Worm (Caenorhabditis elegans): Measurements from ENCODE around the gene Y82E9BR.6.

Gene Y82E9BR.6

DNA sequence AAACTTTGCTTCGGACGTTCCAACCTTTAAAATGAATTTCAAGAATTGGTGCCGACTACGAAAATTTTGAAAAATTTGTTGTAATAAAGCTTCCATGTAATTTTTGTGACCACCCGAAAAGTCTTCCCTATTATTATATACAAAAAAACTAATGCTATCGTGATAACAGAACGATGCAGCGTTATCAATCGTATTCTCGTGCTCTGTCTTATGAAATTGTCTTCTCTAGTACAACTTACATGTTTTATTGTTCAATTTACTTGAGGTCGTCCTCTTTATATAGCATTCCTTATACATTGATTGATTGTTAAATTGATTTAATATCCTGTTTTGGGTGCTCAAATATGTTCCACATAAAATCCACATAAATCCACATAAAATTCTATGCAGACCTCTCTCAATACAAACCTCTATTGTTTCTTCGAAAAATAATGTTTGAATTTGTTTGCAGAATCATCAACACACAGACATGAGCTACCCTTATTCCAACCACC lies 20.5 kb downstream of the Y82E9BR.6 start, which contains the start of gene pals-19:
Gene pals-19, plus strand, starts transcription at position 444 of the 494 bp plus-strand sequence.
- TF ChIP-seq dao-5 (tag; optimal IDR thresholded peaks at IDR 0.05) (no peak), W03F9.2 (tag; optimal IDR thresholded peaks at IDR 0.05) (no peak), him-1 (tag; optimal IDR thresholded peaks at IDR 0.05) (no peak)

DNA sequence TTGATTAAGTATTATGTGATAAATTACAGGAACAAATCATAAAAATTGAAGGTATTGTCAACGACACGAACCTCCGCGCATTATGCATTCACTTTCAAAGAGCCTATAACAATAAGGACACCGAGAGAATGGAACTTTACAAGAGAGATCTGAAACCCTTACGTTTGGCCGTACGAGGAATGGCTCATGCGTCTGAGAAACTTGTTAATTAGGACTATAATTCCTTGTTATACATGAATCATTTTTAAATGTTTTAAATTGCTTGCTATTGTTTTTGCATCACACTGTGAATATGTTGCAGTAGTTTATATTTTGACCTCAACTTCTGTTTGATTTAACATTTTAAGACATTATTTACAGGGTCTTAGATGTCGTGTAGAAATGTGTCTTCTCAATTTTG lies 22.1 kb downstream of the Y82E9BR.6 start, which contains the start of gene pals-18:
Gene pals-18, plus strand, starts transcription at position 301 of the 400 bp plus-strand sequence.
- TF ChIP-seq him-1 (tag; optimal IDR thresholded peaks at IDR 0.05) = no peak
- TF ChIP-seq W03F9.2 (tag; optimal IDR thresholded peaks at IDR 0.05) = no peak
- TF ChIP-seq dao-5 (tag; optimal IDR thresholded peaks at IDR 0.05) = no peak

DNA sequence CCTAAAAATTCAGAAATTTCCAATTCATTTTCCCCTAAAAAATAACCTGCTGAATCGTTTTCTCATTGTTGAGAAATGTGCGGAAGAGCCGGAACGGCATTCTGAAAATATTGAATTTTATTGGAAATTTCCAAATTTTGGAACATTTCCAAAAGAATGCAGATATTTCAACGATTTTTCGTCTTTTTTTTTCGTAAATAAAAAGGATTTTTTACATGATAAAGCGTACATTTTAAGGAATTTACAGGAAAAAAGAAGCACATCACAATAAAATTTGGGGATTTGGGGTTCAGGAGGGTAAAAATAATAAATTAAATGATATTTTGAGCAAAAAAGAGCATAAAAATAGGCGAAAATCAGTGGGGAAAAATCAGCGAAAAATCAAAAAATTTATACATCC lies 28.1 kb downstream of the Y82E9BR.6 start, which contains the start of gene Y82E9BR.22:
Gene Y82E9BR.22, minus strand, starts transcription at position 101 of the 400 bp plus-strand sequence.
- TF ChIP-seq dao-5 (tag; optimal IDR thresholded peaks at IDR 0.05) (no peak), W03F9.2 (tag; optimal IDR thresholded peaks at IDR 0.05) (no peak), him-1 (tag; optimal IDR thresholded peaks at IDR 0.05) (no peak)

DNA sequence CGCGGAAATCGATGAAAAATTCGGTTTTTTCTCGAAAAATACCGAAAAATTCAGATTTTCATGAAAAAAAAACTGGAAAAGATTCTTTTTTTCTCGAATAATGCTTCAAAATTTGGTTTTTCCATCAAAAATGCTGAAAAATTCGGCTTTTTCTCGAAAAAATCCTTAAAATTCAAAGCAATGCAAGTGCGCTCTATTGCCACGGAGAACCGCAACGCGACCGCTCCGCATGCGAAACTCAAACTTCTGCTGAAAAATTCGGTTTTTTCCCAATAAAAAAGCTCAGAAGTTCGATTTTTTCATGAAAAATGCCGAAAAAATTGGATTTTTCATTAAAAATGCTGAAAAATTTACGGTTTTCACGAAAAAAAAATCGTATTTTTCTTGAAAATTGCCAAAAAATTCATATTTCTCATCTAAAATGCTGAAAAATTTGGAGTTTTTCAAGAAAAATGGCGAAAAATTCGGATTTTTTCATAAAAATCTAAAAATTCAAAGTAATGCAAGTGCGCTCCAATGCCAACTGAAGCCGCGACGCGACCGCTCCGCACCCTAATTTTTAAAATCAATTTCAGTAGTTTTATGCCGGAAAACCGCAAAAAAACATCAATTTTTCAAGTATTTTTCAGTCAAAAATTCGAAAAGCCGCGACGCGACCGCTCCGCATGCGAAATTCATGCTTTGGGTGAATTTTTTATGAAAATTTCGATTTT lies 32.3 kb downstream of the Y82E9BR.6 start:
- TF ChIP-seq dao-5 (tag; optimal IDR thresholded peaks at IDR 0.05) (no peak), him-1 (tag; optimal IDR thresholded peaks at IDR 0.05) (no peak), W03F9.2 (tag; optimal IDR thresholded peaks at IDR 0.05) (no peak)

DNA sequence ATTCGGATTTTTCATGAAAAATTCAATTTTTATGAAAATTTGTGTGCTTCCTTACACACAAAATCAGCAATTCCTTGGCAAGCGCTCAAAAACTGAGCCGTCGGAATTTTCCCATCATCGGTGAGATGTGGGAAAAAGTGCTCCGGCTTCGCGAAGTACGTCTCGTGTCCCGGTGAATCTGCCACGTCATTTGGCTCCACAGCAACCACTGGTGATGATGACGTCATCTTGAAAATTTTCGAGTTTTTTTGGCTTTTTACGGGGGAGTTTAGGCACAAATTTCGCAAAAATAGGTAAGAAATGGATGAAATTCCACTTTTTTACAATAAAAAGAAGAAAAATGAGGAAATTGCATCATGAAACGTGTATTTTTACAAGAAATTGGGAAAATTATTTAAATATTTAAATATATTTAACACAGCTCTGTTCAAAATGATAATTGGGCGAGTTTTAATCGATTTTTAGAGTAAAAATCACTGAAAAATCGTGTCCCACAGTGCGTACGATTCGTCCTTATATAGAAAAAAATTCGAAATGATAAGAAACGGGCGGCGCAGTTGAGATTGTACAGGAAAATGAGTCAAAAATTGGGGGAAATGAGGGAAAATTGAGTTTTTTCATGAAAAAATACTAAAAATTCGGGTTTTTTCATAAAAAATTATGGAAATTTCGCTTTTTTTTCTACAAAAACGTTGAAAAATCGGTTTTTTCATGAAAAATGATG lies 33.0 kb downstream of the Y82E9BR.6 start, which contains the start of gene Y82E9BR.14:
Gene Y82E9BR.14, minus strand, starts transcription at position 227 of the 724 bp plus-strand sequence.
- TF ChIP-seq dao-5 (tag; optimal IDR thresholded peaks at IDR 0.05) = no peak
- no peak for TF ChIP-seq him-1 (tag; optimal IDR thresholded peaks at IDR 0.05)
- no peak for TF ChIP-seq W03F9.2 (tag; optimal IDR thresholded peaks at IDR 0.05)

DNA sequence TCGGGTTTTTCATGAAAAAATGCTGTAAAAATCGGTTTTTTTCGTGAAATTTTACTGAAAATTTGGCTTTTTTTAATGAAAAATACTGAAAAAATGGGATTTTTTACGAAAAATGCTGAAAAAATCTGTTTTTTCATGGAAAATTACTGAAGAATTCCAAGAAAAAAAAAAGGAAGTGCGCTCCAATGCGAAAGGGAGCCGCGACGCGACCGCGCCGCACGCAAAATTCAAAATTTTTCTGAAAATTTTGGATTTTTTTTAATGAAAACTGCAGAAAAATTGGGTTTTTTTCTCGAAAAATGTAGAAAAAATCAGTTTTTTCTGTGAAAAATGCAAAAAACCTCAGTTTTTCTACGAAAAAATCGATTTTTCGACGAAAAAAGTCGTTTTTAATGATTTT lies 35.5 kb downstream of the Y82E9BR.6 start:
- no peak for TF ChIP-seq dao-5 (tag; optimal IDR thresholded peaks at IDR 0.05)
- TF ChIP-seq W03F9.2 (tag; optimal IDR thresholded peaks at IDR 0.05) = no peak
- TF ChIP-seq him-1 (tag; optimal IDR thresholded peaks at IDR 0.05) = no peak

DNA sequence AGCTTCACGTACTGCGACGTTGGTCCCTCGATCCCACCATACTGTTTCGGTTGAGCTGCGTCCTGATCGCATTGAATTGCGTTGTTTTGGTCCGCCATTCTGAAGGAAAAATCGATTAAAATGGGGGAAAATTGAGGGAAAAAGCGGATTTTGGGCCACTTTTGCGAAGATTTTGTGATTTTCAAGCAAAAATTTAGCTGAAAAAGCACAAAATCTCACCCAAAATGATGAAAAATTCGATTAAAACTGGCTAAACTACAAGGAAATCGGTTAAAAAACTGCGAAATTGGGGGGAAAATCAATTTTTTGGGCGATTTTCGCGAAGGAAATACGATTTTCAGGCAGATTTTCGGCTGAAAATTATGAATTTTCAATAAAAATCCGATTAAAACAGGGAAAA lies 36.1 kb downstream of the Y82E9BR.6 start, which contains the start of gene elc-1:
Gene elc-1, minus strand, starts transcription at position 101 of the 400 bp plus-strand sequence.
- no peak for TF ChIP-seq dao-5 (tag; optimal IDR thresholded peaks at IDR 0.05)
- no peak for TF ChIP-seq W03F9.2 (tag; optimal IDR thresholded peaks at IDR 0.05)
- TF ChIP-seq him-1 (tag; optimal IDR thresholded peaks at IDR 0.05) = no peak

DNA sequence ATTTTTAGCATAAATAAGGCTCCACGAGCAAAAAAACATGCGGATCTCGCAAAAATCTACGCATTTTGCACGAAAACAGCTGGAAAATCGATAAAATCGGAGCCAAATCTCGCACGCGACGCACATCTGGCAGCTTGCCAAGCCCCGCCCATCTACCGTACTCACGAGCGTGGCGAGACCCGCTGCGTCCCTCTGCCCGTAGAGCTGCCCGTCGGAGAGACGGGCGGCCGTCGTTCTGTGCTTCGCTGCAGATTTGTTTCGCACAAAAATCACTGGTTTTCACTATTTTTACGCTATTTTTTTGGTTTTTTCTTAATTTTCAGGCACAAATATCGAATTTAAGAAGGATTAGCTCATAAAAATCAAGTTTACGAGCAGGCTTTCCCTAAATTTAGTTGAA lies 37.7 kb downstream of the Y82E9BR.6 start:
- TF ChIP-seq W03F9.2 (tag; optimal IDR thresholded peaks at IDR 0.05) = peak; percentile 82
- peak; percentile 20 for TF ChIP-seq him-1 (tag; optimal IDR thresholded peaks at IDR 0.05)
- TF ChIP-seq dao-5 (tag; optimal IDR thresholded peaks at IDR 0.05) = no peak

DNA sequence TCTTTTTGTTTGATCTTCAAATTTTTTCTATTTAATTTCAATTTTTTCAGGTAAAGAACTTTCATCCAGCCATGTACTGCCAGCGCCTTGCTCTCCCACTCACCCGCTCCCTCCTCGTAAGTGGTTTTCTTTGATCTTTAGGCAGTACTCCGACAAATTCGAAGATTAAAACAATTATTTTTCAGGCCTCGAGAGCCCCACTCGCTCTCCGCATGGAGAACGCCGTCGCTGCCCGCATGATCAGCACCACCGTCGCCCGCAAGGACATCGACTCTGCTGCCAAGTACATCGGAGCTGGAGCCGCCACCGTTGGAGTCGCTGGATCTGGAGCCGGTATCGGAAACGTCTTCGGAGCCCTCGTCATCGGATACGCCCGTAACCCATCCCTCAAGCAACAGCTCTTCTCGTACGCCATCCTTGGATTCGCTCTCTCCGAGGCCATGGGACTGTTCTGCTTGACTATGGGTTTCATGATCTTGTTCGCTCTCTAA lies 38.2 kb downstream of the Y82E9BR.6 start, which contains the start of gene Y82E9BR.3:
Gene Y82E9BR.3, plus strand, starts transcription at position 51 of the 491 bp plus-strand sequence.
- no peak for TF ChIP-seq dao-5 (tag; optimal IDR thresholded peaks at IDR 0.05)
- TF ChIP-seq W03F9.2 (tag; optimal IDR thresholded peaks at IDR 0.05) = no peak

DNA sequence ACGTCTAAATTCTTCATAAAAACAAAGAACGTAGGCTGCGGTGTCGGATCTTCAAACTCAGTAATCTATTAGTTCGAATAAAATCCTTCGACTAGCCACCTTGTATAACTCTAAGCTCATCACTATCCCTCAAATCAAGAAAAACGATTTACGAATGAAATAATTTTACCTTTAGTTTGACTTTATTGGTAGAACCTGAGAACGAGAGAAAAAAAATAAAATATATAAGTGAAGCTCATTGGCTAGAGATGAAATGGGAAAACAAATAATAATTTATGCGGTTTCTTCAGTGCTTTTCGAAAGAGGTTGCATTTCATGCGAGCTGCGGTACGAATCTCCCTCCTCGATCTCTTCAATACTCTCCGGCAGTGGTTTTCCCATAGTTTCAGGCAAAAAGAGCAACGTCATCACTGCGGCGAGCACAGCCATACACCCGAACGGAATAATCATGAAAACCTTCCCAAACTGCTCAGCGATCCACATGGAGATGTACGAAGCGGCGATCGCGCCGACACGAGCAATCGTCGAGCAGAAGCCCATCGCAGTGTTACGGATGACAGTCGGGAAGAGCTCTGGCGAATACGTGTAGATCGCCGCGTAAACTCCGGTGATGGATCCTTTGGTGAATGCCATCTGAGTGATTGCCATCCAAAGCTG lies 38.8 kb downstream of the Y82E9BR.6 start:
- no peak for TF ChIP-seq W03F9.2 (tag; optimal IDR thresholded peaks at IDR 0.05)
- TF ChIP-seq him-1 (tag; optimal IDR thresholded peaks at IDR 0.05) = no peak
- no peak for TF ChIP-seq dao-5 (tag; optimal IDR thresholded peaks at IDR 0.05)

DNA sequence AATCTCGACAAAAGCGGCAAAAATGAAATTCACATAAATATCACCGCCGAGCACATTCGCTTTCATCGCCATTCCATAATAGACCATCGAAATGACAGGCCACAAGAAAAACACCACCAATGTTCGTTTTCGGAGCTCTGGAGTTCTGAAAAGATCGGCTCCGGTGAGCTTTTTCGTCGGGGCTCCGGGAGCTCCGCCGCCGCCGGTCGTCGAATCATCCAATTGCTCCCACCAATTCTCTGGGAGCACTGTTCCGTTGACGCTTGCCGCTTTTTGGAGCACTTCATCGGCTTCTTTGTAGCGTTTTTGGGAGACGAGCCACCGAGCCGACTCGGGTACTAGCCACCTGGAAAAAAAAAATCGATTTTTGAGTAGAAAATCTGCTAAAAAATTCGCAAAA lies 40.4 kb downstream of the Y82E9BR.6 start:
- TF ChIP-seq him-1 (tag; optimal IDR thresholded peaks at IDR 0.05) (no peak), W03F9.2 (tag; optimal IDR thresholded peaks at IDR 0.05) (no peak), dao-5 (tag; optimal IDR thresholded peaks at IDR 0.05) (no peak)

DNA sequence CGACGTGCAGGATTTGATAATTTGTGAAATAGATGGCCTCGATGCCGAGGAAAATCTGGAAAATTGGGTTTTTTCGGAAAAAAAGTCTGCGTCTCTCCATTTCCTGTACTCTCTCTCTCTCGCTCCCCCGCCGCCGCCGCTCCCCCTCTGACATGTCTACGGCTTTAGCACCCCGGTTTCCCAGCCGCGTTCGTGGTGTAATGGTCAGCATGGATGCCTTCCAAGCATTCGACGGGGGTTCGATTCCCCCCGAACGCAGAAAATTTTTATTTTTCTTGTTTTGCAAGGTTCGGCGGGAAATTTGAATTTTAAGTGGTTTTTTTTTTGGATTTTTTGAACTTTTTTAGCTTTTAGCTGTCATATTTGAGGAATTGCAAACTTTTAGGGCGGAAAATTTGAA lies 43.3 kb downstream of the Y82E9BR.6 start:
- TF ChIP-seq W03F9.2 (tag; optimal IDR thresholded peaks at IDR 0.05) (peak; percentile 33), dao-5 (tag; optimal IDR thresholded peaks at IDR 0.05) (peak; percentile 30), him-1 (tag; optimal IDR thresholded peaks at IDR 0.05) (peak; percentile 21)

DNA sequence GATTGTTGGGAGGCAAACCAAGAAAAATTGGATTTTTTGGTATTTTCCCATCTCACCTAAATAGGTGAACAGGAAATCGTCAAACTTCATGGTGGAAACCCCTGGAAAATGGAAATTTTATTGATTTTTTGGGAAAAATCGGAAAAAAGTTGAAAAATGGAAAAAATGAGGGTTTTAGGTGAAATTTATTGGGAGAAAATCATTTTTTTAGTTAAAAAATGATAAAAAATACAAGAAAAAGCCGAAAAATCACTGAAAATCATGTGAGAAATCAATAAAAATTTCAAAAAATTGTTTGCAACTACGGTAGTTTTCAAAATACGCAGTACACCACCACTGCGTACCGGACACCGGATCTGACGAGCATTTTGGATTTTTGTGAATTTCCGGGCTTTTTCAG lies 46.1 kb downstream of the Y82E9BR.6 start, which contains the start of gene lelo-2:
Gene lelo-2, minus strand, starts transcription at position 101 of the 400 bp plus-strand sequence.
- no peak for TF ChIP-seq him-1 (tag; optimal IDR thresholded peaks at IDR 0.05)
- no peak for TF ChIP-seq W03F9.2 (tag; optimal IDR thresholded peaks at IDR 0.05)
- no peak for TF ChIP-seq dao-5 (tag; optimal IDR thresholded peaks at IDR 0.05)

Measured in whole organism, L4/young adult.